Fruit fly (Drosophila melanogaster) whole organism, embryonic: ENCODE results near the gene Ing5.

Source experiments
- Atf-2 ChIP-seq: fragments of 200-800 bp; sonication (Bioruptor generic); optimal IDR thresholded peaks from 2 replicates; lab custom pipeline; 2016; ENCODE audit warnings: missing biosample characterization, missing genetic modification characterization
- CG10267 ChIP-seq: fragments of 200-800 bp; sonication (Bioruptor generic); optimal IDR thresholded peaks from 2 replicates; lab custom pipeline; 2018; ENCODE audit warnings: missing biosample characterization, mild to moderate bottlenecking, missing genetic modification characterization, moderate library complexity
- CG10959 ChIP-seq: fragments of 200-800 bp; sonication (Bioruptor generic); IDR thresholded peaks from 2 replicates; pipeline ENCODE4 v1.3.6; 2022; ENCODE audit warnings: missing biosample characterization, missing genetic modification characterization
- CG12299 ChIP-seq: fragments of 200-800 bp; sonication (Bioruptor generic); optimal IDR thresholded peaks from 2 replicates; lab custom pipeline; 2018; ENCODE audit warnings: missing biosample characterization, mild to moderate bottlenecking, missing genetic modification characterization
- CG12391 ChIP-seq: fragments of 200-800 bp; sonication (Bioruptor generic); optimal IDR thresholded peaks from 3 replicates; lab custom pipeline; 2018; ENCODE audit warnings: missing biosample characterization, mild to moderate bottlenecking, missing genetic modification characterization, moderate library complexity
- CG12942 ChIP-seq: fragments of 200-800 bp; sonication (Bioruptor generic); optimal IDR thresholded peaks from 3 replicates; lab custom pipeline; 2016; ENCODE audit warnings: missing biosample characterization, missing genetic modification characterization
- CG15601 ChIP-seq: fragments of 200-800 bp; sonication (Bioruptor generic); optimal IDR thresholded peaks from 3 replicates; lab custom pipeline; 2019; ENCODE audit warnings: missing biosample characterization, mild to moderate bottlenecking, missing genetic modification characterization, moderate library complexity
- CG17568 ChIP-seq: fragments of 200-800 bp; sonication (Bioruptor generic); optimal IDR thresholded peaks from 2 replicates; lab custom pipeline; 2018; ENCODE audit warnings: missing biosample characterization, mild to moderate bottlenecking, missing genetic modification characterization, moderate library complexity
- CG31224 ChIP-seq: fragments of 200-800 bp; sonication (Bioruptor generic); IDR thresholded peaks from 2 replicates; pipeline ENCODE4 v1.3.6; 2022; ENCODE audit warnings: missing biosample characterization, missing genetic modification characterization
- CG32772 ChIP-seq: fragments of 200-800 bp; sonication (Bioruptor generic); IDR thresholded peaks from 2 replicates; pipeline ENCODE4 v1.3.6; 2022; ENCODE audit warnings: missing biosample characterization, missing genetic modification characterization
- CG3995 ChIP-seq: fragments of 200-800 bp; sonication (Bioruptor generic); optimal IDR thresholded peaks from 3 replicates; lab custom pipeline; 2016; ENCODE audit warnings: missing biosample characterization, missing genetic modification characterization
- CG43689 ChIP-seq: fragments of 200-800 bp; sonication (Bioruptor generic); IDR thresholded peaks from 2 replicates; pipeline ENCODE4 v1.3.6; 2022; ENCODE audit warnings: missing biosample characterization, missing genetic modification characterization
- CG6765 ChIP-seq: fragments of 200-800 bp; sonication (Bioruptor generic); optimal IDR thresholded peaks from 3 replicates; lab custom pipeline; 2017; ENCODE audit warnings: missing biosample characterization, mild to moderate bottlenecking, missing genetic modification characterization
- CG6791 ChIP-seq: fragments of 200-800 bp; sonication (Bioruptor generic); IDR thresholded peaks from 3 replicates; pipeline ENCODE4 v1.3.6; 2022; ENCODE audit warnings: missing biosample characterization, missing genetic modification characterization; ENCODE audit not compliant: partially characterized antibody
- CG6854 ChIP-seq: fragments of 200-800 bp; sonication (Bioruptor generic); optimal IDR thresholded peaks from 3 replicates; lab custom pipeline; 2017; ENCODE audit warnings: missing biosample characterization, mild to moderate bottlenecking, missing genetic modification characterization
- CTCF ChIP-seq: fragments of 200-800 bp; sonication (Bioruptor generic); optimal IDR thresholded peaks from 2 replicates; lab custom pipeline; 2017; ENCODE audit warnings: missing biosample characterization, mild to moderate bottlenecking, missing genetic modification characterization, moderate library complexity
- Dll ChIP-seq: fragments of 200-800 bp; sonication (Bioruptor generic); IDR thresholded peaks from 4 replicates; pipeline ENCODE4 v1.3.6; 2022; ENCODE audit warnings: missing biosample characterization, missing genetic modification characterization; ENCODE audit not compliant: partially characterized antibody
- Drgx ChIP-seq: fragments of 200-800 bp; sonication (Bioruptor generic); IDR thresholded peaks from 2 replicates; pipeline ENCODE4 v1.3.6; 2022; ENCODE audit warnings: missing biosample characterization, missing genetic modification characterization
- E2f1 ChIP-seq: fragments of 200-800 bp; sonication (Bioruptor generic); IDR thresholded peaks from 2 replicates; pipeline ENCODE4 v1.3.6; 2022; ENCODE audit warnings: missing biosample characterization, missing genetic modification characterization
- Fer3 ChIP-seq: fragments of 200-800 bp; sonication (Bioruptor generic); optimal IDR thresholded peaks from 2 replicates; lab custom pipeline; 2018; ENCODE audit warnings: missing biosample characterization, mild to moderate bottlenecking, missing genetic modification characterization, moderate library complexity
- Gsc ChIP-seq: fragments of 200-800 bp; sonication (Bioruptor generic); IDR thresholded peaks from 2 replicates; pipeline ENCODE4 v1.3.6; 2022; ENCODE audit warnings: missing biosample characterization, missing genetic modification characterization
- H2.0 ChIP-seq: fragments of 200-800 bp; sonication (Bioruptor generic); IDR thresholded peaks from 2 replicates; pipeline ENCODE4 v1.3.6; 2022; ENCODE audit warnings: missing biosample characterization, missing genetic modification characterization
- Hmr ChIP-seq: fragments of 200-800 bp; sonication (Bioruptor generic); optimal IDR thresholded peaks from 3 replicates; lab custom pipeline; 2017; ENCODE audit warnings: mild to moderate bottlenecking, missing biosample characterization, missing genetic modification reagents, missing genetic modification characterization
- Max ChIP-seq: fragments of 200-800 bp; sonication (Bioruptor generic); optimal IDR thresholded peaks from 2 replicates; lab custom pipeline; 2016; ENCODE audit warnings: missing biosample characterization, mild to moderate bottlenecking, missing genetic modification characterization
- Pdp1 ChIP-seq, 2 experiments: fragments of 200-800 bp; sonication (Bioruptor generic); optimal IDR thresholded peaks; 3 replicates each; lab custom pipeline; 2016; ENCODE audit warnings: missing biosample characterization in 2 of 2, missing genetic modification characterization in 2 of 2, mild to moderate bottlenecking in 1 of 2, moderate library complexity in 1 of 2
- Rx ChIP-seq: fragments of 200-800 bp; sonication (Bioruptor generic); IDR thresholded peaks from 2 replicates; pipeline ENCODE4 v1.3.6; 2022; ENCODE audit warnings: missing biosample characterization, missing genetic modification characterization
- Ssrp ChIP-seq: fragments of 200-800 bp; sonication (Bioruptor generic); optimal IDR thresholded peaks from 2 replicates; lab custom pipeline; 2018; ENCODE audit warnings: missing biosample characterization, mild to moderate bottlenecking, missing genetic modification characterization, moderate library complexity
- Usf ChIP-seq: fragments of 200-800 bp; sonication (Bioruptor generic); optimal IDR thresholded peaks from 2 replicates; lab custom pipeline; 2017; ENCODE audit warnings: missing genotype, missing biosample characterization, missing genetic modification characterization
- Xbp1 ChIP-seq: fragments of 200-800 bp; sonication (Bioruptor generic); optimal IDR thresholded peaks from 3 replicates; lab custom pipeline; 2016; ENCODE audit warnings: missing biosample characterization, mild to moderate bottlenecking, missing genetic modification characterization
- abd-A ChIP-seq: fragments of 200-800 bp; sonication (Bioruptor generic); optimal IDR thresholded peaks from 3 replicates; lab custom pipeline; 2019; ENCODE audit warnings: missing biosample characterization, mild to moderate bottlenecking, missing genetic modification characterization, moderate library complexity
- ash1 ChIP-seq: fragments of 200-800 bp; sonication (Bioruptor generic); optimal IDR thresholded peaks from 2 replicates; lab custom pipeline; 2018; ENCODE audit warnings: missing biosample characterization, mild to moderate bottlenecking, missing genetic modification characterization
- bab2 ChIP-seq: fragments of 200-800 bp; sonication (Bioruptor generic); optimal IDR thresholded peaks from 2 replicates; lab custom pipeline; 2016; ENCODE audit warnings: missing biosample characterization, missing genetic modification characterization
- chn ChIP-seq: fragments of 200-800 bp; sonication (Bioruptor generic); optimal IDR thresholded peaks from 2 replicates; lab custom pipeline; 2016; ENCODE audit warnings: missing biosample characterization, missing genetic modification characterization
- ci ChIP-seq: fragments of 200-800 bp; sonication (Bioruptor generic); IDR thresholded peaks from 3 replicates; pipeline ENCODE4 v1.3.6; 2022; ENCODE audit warnings: missing biosample characterization, missing genetic modification characterization
- cwo ChIP-seq: fragments of 200-800 bp; sonication (Bioruptor generic); optimal IDR thresholded peaks from 3 replicates; lab custom pipeline; 2017; ENCODE audit warnings: missing biosample characterization, missing genetic modification characterization, mild to moderate bottlenecking, moderate library complexity, missing genetic modification reagents
- dan ChIP-seq: fragments of 200-800 bp; sonication (Bioruptor generic); IDR thresholded peaks from 2 replicates; pipeline ENCODE4 v1.3.6; 2022; ENCODE audit warnings: missing biosample characterization, missing genetic modification characterization
- gfzf ChIP-seq: fragments of 200-800 bp; sonication (Bioruptor generic); optimal IDR thresholded peaks from 2 replicates; lab custom pipeline; 2016; ENCODE audit warnings: missing biosample characterization, mild to moderate bottlenecking, missing genetic modification characterization, moderate library complexity
- insv ChIP-seq, 2 experiments: fragments of 200-800 bp; sonication (Bioruptor generic); optimal IDR thresholded peaks; 3 replicates each; lab custom pipeline; 2016 to 2018; ENCODE audit warnings: missing biosample characterization in 2 of 2, missing genetic modification characterization in 2 of 2
- lilli ChIP-seq: fragments of 200-800 bp; sonication (Bioruptor generic); optimal IDR thresholded peaks from 3 replicates; lab custom pipeline; 2016; ENCODE audit warnings: missing biosample characterization, missing genetic modification characterization
- nau ChIP-seq: fragments of 200-800 bp; sonication (Bioruptor generic); optimal IDR thresholded peaks from 3 replicates; lab custom pipeline; 2017; ENCODE audit warnings: missing biosample characterization, mild to moderate bottlenecking, missing genetic modification characterization, missing genetic modification reagents
- odd ChIP-seq: fragments of 200-800 bp; sonication (Bioruptor generic); optimal IDR thresholded peaks from 2 replicates; lab custom pipeline; 2017; ENCODE audit warnings: missing biosample characterization, mild to moderate bottlenecking, missing genetic modification characterization
- otp ChIP-seq: fragments of 200-800 bp; sonication (Bioruptor generic); IDR thresholded peaks from 3 replicates; pipeline ENCODE4, ENCODE4 v1.3.6; 2022; ENCODE audit warnings: missing biosample characterization, missing genetic modification characterization
- p53 ChIP-seq: fragments of 200-800 bp; sonication (Bioruptor generic); optimal IDR thresholded peaks from 2 replicates; lab custom pipeline; 2016; ENCODE audit warnings: missing biosample characterization, missing genetic modification characterization
- prd ChIP-seq, 3 experiments: fragments of >200 bp in 2 of 3; fragments of 200-800 bp in 1 of 3; sonication (Bioruptor generic) in 1 of 3; optimal IDR thresholded peaks in 2 of 3; IDR thresholded peaks in 1 of 3; 2 replicates in 2 of 3; 3 replicates in 1 of 3; pipeline versions ENCODE4 v1.3.6 to Lab custom; 2017 to 2022; ENCODE audit warnings: missing biosample characterization in 1 of 3, missing genetic modification characterization in 1 of 3
- salm ChIP-seq: fragments of 200-800 bp; sonication (Bioruptor generic); optimal IDR thresholded peaks from 2 replicates; lab custom pipeline; 2018; ENCODE audit warnings: missing biosample characterization, mild to moderate bottlenecking, missing genetic modification characterization
- slbo ChIP-seq: fragments of 200-800 bp; sonication (Bioruptor generic); IDR thresholded peaks from 2 replicates; pipeline ENCODE4 v1.3.6; 2022; ENCODE audit warnings: missing biosample characterization, missing genetic modification characterization
- sob ChIP-seq: fragments of 200-800 bp; sonication (Bioruptor generic); IDR thresholded peaks from 2 replicates; pipeline ENCODE4 v1.3.6; 2022; ENCODE audit warnings: missing biosample characterization, missing genetic modification characterization
- tgo ChIP-seq: fragments of 200-800 bp; sonication (Bioruptor generic); IDR thresholded peaks from 3 replicates; pipeline ENCODE4 v1.3.6; 2022; ENCODE audit warnings: missing biosample characterization, missing genetic modification characterization
- usp ChIP-seq: fragments of >200 bp; optimal IDR thresholded peaks from 2 replicates; lab custom pipeline; 2017; ENCODE audit warnings: missing biosample characterization, missing genetic modification characterization
- vvl ChIP-seq: fragments of 200-800 bp; sonication (Bioruptor generic); IDR thresholded peaks from 2 replicates; pipeline ENCODE4 v1.3.6; 2022; ENCODE audit warnings: missing biosample characterization, missing genetic modification characterization
- zen ChIP-seq: fragments of 200-800 bp; sonication (Bioruptor generic); optimal IDR thresholded peaks from 3 replicates; lab custom pipeline; 2018; ENCODE audit warnings: missing biosample characterization, mild to moderate bottlenecking, missing genetic modification characterization, moderate library complexity

Gene Ing5

dm6 chr2L:13387255-13387654, at the start of gene Ing5, which contains the start of gene CG7099 (continued):
- peak in 1 of 2 experiments; percentile 73 for TF ChIP-seq insv (GFP tag; optimal IDR thresholded peaks at IDR 0.05; lab: Kevin White, UChicago)
- peak; percentile 91 for TF ChIP-seq CG43689 (GFP tag; lab: Robert Waterston, UW)
- TF ChIP-seq CG12299 (tag; lab: Kevin White, UChicago), result peak; percentile 93
- peak; percentile 94 for TF ChIP-seq CG10959
- no peak for TF ChIP-seq abd-A (tag; lab: Kevin White, UChicago)
- TF ChIP-seq gfzf (GFP tag; lab: Kevin White, UChicago), result peak; percentile 4
- TF ChIP-seq CG15601 (tag; lab: Kevin White, UChicago), result peak; percentile 94
- TF ChIP-seq Dll, result peak; percentile 77
- peak; percentile 73 for TF ChIP-seq CG3995 (GFP tag; lab: Kevin White, UChicago)
- TF ChIP-seq H2.0 (GFP tag; lab: Robert Waterston, UW), result peak; percentile 96
- peak; percentile 88 for TF ChIP-seq Drgx (GFP tag; lab: Robert Waterston, UW)
- peak; percentile 97 for TF ChIP-seq zen (tag; lab: Kevin White, UChicago)
- TF ChIP-seq Max, result peak; percentile 98
- TF ChIP-seq Ssrp (tag; lab: Kevin White, UChicago), result peak; percentile 97
- peak; percentile 96 for TF ChIP-seq chn
- TF ChIP-seq Fer3 (tag; lab: Kevin White, UChicago), result peak; percentile 97
- peak; percentile 99 for TF ChIP-seq Xbp1 (GFP tag; lab: Kevin White, UChicago)
- peak; percentile 96 for TF ChIP-seq CG12942
- TF ChIP-seq CG6791, result peak; percentile 42; the same call in 2 of the 3 replicates
- peak; percentile 91 for TF ChIP-seq salm (tag; lab: Kevin White, UChicago)
- peak; percentile 98 for TF ChIP-seq lilli
- peak; percentile 73 for TF ChIP-seq CG6854 (GFP tag; lab: Kevin White, UChicago)
- peak; percentile 94 for TF ChIP-seq bab2 (GFP tag; lab: Kevin White, UChicago)
- peak; percentile 99 for TF ChIP-seq slbo (GFP tag; lab: Robert Waterston, UW)
- peak; percentile 98 for TF ChIP-seq CG12391 (tag; lab: Kevin White, UChicago)
- peak; percentile 79 for TF ChIP-seq Gsc
- TF ChIP-seq p53, result peak; percentile 36
- TF ChIP-seq usp (GFP tag; lab: Kevin White, UChicago), result no peak
- peak; percentile 91 for TF ChIP-seq CG10267 (tag; lab: Kevin White, UChicago)
- peak; percentile 93 for TF ChIP-seq Usf (GFP tag; lab: Kevin White, UChicago)
- TF ChIP-seq tgo (GFP tag; lab: Robert Waterston, UW), result peak; percentile 96
- peak; percentile 93 for TF ChIP-seq CG31224 (GFP tag; lab: Robert Waterston, UW)
- peak; percentile 92 to 94 for TF ChIP-seq Pdp1 (GFP tag; optimal IDR thresholded peaks at IDR 0.05; lab: Kevin White, UChicago)
- peak; percentile 60 for TF ChIP-seq CTCF
- peak; percentile 98 for TF ChIP-seq sob (GFP tag; lab: Robert Waterston, UW)
- peak; percentile 96 for TF ChIP-seq E2f1 (GFP tag; lab: Robert Waterston, UW)
- peak; percentile 98 for TF ChIP-seq vvl (GFP tag; lab: Robert Waterston, UW)
- peak; percentile 94 for TF ChIP-seq Hmr
- TF ChIP-seq CG6765 (GFP tag; lab: Kevin White, UChicago), result peak; percentile 85
- peak; percentile 97 for TF ChIP-seq CG32772 (GFP tag; lab: Robert Waterston, UW)
- TF ChIP-seq Atf-2 (GFP tag; lab: Kevin White, UChicago), result peak; percentile 83
- TF ChIP-seq cwo (GFP tag; lab: Kevin White, UChicago), result peak; percentile 90
- TF ChIP-seq nau (GFP tag; lab: Kevin White, UChicago), result no peak
- peak; percentile 93 for TF ChIP-seq Rx (GFP tag; lab: Robert Waterston, UW)
- TF ChIP-seq otp (GFP tag; lab: Robert Waterston, UW), result peak; percentile 97
- TF ChIP-seq ci (GFP tag; lab: Robert Waterston, UW), result peak; percentile 97
- no peak for TF ChIP-seq prd (optimal IDR thresholded peaks at IDR 0.05; lab: Kevin White, UChicago)
- peak; percentile 98 for TF ChIP-seq prd (GFP tag; IDR thresholded peaks at IDR 0.05; lab: Robert Waterston, UW)
- TF ChIP-seq odd (GFP tag; lab: Kevin White, UChicago), result peak; percentile 85
- TF ChIP-seq CG17568 (GFP tag; lab: Kevin White, UChicago), result peak; percentile 91
- TF ChIP-seq ash1 (GFP tag; lab: Kevin White, UChicago), result peak; percentile 61
- peak; percentile 87 for TF ChIP-seq dan (GFP tag; lab: Robert Waterston, UW)
